Worm (Caenorhabditis elegans): Measurements from ENCODE around the gene abcx-1.

The abcx-1 gene

DNA sequence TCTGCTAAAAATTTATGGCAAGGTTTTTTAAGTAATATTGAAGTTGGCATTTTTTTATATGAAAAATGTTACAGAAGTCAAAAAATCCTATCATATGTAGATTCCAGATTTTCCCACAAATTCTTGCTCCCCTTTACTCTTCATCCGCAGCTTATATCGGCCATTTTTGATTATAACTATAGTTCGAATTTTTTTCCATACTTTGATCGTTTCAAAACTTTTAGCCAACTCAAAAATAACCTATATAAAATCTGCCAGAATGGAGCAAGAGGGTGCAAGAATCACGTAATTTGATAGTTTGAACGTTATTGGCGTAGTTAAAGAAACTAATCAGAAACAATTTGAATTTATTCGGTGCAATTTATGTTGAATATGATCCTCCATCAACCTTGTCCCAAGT is 8.0 kb upstream of the abcx-1 start:
- TF ChIP-seq mdl-1 (tag; optimal IDR thresholded peaks at IDR 0.05) = no peak
- TF ChIP-seq nhr-25 (tag; optimal IDR thresholded peaks at IDR 0.05) = no peak
- TF ChIP-seq aly-2 (tag; optimal IDR thresholded peaks at IDR 0.05) = no peak
- TF ChIP-seq unc-39 (tag; optimal IDR thresholded peaks at IDR 0.05) = no peak
- no peak for TF ChIP-seq R02D3.7 (tag; optimal IDR thresholded peaks at IDR 0.05)
- no peak for TF ChIP-seq skn-1 (tag; optimal IDR thresholded peaks at IDR 0.05)
- no peak for TF ChIP-seq eor-1 (tag; optimal IDR thresholded peaks at IDR 0.05)
- no peak for TF ChIP-seq ztf-11 (tag; optimal IDR thresholded peaks at IDR 0.05)
- no peak for TF ChIP-seq mml-1 (tag; optimal IDR thresholded peaks at IDR 0.05)
- no peak for TF ChIP-seq daf-12 (tag; optimal IDR thresholded peaks at IDR 0.05)
- TF ChIP-seq nhr-237 (tag; optimal IDR thresholded peaks at IDR 0.05) = no peak

DNA sequence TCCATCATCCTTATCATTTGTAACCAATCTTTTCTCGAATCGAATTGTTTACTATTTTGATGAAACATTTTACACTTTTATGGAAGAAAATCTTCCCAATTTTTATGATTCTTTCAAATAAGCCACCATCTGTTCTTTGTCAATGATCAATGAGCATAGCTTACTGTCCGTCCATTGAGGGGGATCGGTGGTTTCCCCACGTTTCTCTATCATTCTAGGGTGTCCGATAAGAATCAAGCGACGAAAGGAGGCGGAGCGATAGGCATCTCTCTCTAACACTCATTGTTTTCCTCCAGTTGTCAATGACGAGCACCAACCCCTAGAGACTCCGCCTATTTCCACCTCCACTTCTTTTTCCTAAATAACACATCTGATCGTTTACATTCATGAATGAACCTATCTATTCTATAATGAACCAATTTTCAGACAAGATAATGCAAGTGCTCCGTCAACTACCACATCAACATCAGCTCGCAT is 7.4 kb upstream of the abcx-1 start, which contains the start of gene C56E6.2:
TSS of gene C56E6.2 (plus strand) at position 427 of the 477 bp plus-strand sequence.
- peak; percentile 28 for TF ChIP-seq pqm-1 (tag; optimal IDR thresholded peaks at IDR 0.05)
- TF ChIP-seq tbx-2 (tag; optimal IDR thresholded peaks at IDR 0.05) = no peak
- TF ChIP-seq elt-2 (tag; optimal IDR thresholded peaks at IDR 0.05) = peak; percentile 57

DNA sequence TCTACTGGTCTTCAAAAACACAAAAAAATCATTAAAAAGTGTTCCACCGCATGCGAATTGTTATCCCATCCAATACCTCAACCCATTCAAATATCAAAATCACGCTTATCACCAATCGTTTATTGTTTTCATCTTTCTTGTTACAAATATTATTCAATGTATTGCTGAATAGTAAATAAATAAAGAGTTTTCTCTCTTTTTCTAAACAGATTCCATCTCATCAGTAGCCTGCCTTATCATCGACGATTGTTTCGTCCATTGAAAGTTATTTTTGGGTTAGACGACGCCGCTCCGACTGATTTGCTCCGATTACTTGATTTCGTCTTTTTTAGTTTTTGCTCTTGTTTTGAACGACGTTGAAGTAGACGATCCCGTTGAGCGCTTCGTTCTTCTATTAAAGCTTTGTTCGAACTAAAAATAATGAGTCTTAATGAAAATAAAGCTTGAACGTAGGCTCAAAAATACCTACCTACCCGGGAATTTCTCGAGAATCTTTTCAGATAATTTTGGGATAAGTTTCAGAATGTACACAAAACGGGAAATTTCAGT is 5.8 kb upstream of the abcx-1 start:
- peak; percentile 1 for TF ChIP-seq elt-2 (tag; optimal IDR thresholded peaks at IDR 0.05)
- peak; percentile 1 for TF ChIP-seq pha-4 (tag; optimal IDR thresholded peaks at IDR 0.05)
- TF ChIP-seq aly-2 (tag; optimal IDR thresholded peaks at IDR 0.05) = no peak
- TF ChIP-seq ama-1 (optimal IDR thresholded peaks at IDR 0.05) = peak; percentile 67
- TF ChIP-seq daf-12 (tag; optimal IDR thresholded peaks at IDR 0.05) = no peak
- no peak for TF ChIP-seq nhr-77 (tag; optimal IDR thresholded peaks at IDR 0.05)
- no peak for TF ChIP-seq ceh-9 (tag; optimal IDR thresholded peaks at IDR 0.05)
- no peak for TF ChIP-seq egl-27 (tag; optimal IDR thresholded peaks at IDR 0.05)
- no peak for TF ChIP-seq lin-39 (tag; optimal IDR thresholded peaks at IDR 0.05)
- no peak for TF ChIP-seq nhr-28 (tag; optimal IDR thresholded peaks at IDR 0.05)
- peak; percentile 30 for TF ChIP-seq ceh-28 (tag; optimal IDR thresholded peaks at IDR 0.05)
- TF ChIP-seq lsy-12 (tag; optimal IDR thresholded peaks at IDR 0.05) = no peak
- TF ChIP-seq R02D3.7 (tag; optimal IDR thresholded peaks at IDR 0.05) = no peak

DNA sequence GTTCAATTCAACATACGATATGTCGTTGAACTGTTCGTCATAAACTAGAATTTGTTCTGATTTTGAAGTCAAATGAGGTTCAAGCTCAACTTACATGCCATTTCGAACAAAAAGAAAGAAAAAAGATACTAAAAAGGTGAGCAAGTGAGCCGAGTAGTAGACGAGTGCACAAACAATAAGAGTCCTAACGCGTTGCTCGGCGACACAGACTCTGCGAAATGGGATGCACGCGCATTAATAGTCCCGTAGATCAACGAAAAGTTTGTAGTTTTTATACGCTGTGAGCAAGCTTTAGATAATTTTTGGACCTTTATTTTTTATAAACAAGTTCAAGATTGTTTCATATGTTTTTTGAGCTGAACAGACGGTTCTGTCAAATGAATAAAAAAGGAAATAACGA is 3.3 kb upstream of the abcx-1 start, which contains the start of gene C56E6.4:
TSS of gene C56E6.4 (minus strand) at position 101 of the 400 bp plus-strand sequence.
- TF ChIP-seq sea-2 (GFP tag; optimal IDR thresholded peaks at IDR 0.05) = no peak

DNA sequence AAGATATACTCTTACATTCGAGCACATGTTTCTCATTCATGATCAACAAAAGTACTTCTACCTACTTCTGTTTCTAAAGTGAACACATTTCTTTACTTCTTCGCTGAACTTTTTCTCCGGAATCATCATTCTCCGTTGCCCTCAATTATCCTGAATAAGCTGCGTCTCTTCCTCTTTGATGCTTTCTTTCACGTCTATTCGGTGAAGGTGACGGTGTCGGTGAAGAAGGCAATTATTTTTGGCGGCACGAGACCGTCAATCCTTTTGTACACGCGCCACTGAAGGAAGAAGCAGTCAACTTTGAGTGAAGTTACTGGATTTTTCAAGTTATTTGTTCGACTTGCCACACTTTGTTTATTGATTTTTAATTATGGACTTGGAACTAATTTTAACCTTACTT is 436 bp upstream of the abcx-1 start, which contains the start of gene abch-1:
TSS of gene abch-1 (minus strand) at position 101 of the 400 bp plus-strand sequence.
- TF ChIP-seq pha-4 (tag; optimal IDR thresholded peaks at IDR 0.05) = no peak
- TF ChIP-seq fos-1 (tag; optimal IDR thresholded peaks at IDR 0.05) = no peak
- TF ChIP-seq ceh-28 (tag; optimal IDR thresholded peaks at IDR 0.05) = no peak
- no peak for TF ChIP-seq jun-1 (tag; optimal IDR thresholded peaks at IDR 0.05)
- no peak for TF ChIP-seq ceh-82 (tag; optimal IDR thresholded peaks at IDR 0.05)
- no peak for TF ChIP-seq elt-3 (tag; optimal IDR thresholded peaks at IDR 0.05)
- no peak for TF ChIP-seq ZK546.5 (tag; optimal IDR thresholded peaks at IDR 0.05)
- no peak for TF ChIP-seq egl-27 (tag; optimal IDR thresholded peaks at IDR 0.05)
- no peak for TF ChIP-seq nfya-1 (tag; optimal IDR thresholded peaks at IDR 0.05; ENCODE audit: insufficient read depth)
- TF ChIP-seq sea-2 (GFP tag; optimal IDR thresholded peaks at IDR 0.05) = no peak
- TF ChIP-seq nhr-77 (tag; optimal IDR thresholded peaks at IDR 0.05) = no peak
- TF ChIP-seq nhr-43 (tag; optimal IDR thresholded peaks at IDR 0.05; ENCODE audit: poor library complexity, severe bottlenecking) = no peak

DNA sequence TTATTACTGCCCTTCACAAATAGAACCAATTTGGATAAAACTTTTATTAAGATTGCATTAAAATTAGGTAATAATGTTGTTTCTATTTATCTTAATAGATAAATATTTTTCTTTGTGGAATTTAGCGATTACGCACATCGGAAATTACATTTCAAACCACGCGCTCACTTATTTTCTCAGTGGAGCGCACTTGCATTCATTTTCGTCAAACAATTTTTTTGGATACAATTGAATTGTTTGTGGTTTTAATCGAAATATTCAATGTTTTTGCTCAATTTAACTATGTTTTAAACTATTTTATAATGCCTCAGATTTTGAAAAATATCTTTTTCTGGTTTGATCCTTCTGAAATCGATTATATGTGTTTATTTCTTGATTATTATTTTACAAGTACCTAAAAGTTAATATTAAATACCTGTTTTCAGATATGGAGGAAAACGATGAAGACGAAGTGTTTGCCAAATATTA is 4.0 kb downstream of the abcx-1 start, which contains the start of gene utp-20:
TSS of gene utp-20 (plus strand) at position 418 of the 468 bp plus-strand sequence.
- TF ChIP-seq nhr-23 (tag; optimal IDR thresholded peaks at IDR 0.05) (peak; percentile 49), ama-1 (optimal IDR thresholded peaks at IDR 0.05) (no peak), pha-4 (tag; optimal IDR thresholded peaks at IDR 0.05) (no peak), nhr-28 (tag; optimal IDR thresholded peaks at IDR 0.05) (no peak), lin-15B (tag; optimal IDR thresholded peaks at IDR 0.05) (peak; percentile 59), nhr-25 (tag; optimal IDR thresholded peaks at IDR 0.05) (no peak), nfya-1 (tag; optimal IDR thresholded peaks at IDR 0.05; ENCODE audit: insufficient read depth) (peak; percentile 58), snpc-4 (tag; optimal IDR thresholded peaks at IDR 0.05) (peak; percentile 42), skn-1 (tag; optimal IDR thresholded peaks at IDR 0.05) (peak; percentile 31), daf-12 (tag; optimal IDR thresholded peaks at IDR 0.05) (no peak), nhr-237 (tag; optimal IDR thresholded peaks at IDR 0.05) (no peak)
